Fruit fly (Drosophila melanogaster): ENCODE results near the gene rogdi.

DNA sequence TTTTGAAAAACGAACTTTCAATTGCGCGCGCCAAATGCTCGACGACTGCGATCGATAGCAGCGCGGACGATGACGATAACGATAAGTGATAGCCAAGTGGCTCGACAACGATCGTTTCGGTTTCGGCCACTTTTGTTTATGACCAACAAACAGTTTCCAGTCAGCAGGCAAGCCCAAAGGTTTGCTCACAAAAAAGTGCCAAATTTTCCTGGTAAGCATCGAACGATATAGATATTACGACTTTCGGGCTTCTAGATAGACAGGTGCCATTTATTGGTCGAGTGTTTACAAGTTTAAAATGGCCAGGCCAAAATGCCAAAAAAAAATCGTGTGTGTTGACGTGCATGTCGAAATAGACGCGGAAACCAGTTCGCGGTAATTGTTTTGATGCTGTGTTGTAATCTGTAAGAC, 6.2 kb downstream of the rogdi start, which contains the start of gene CG7724:
- no peak for TF ChIP-seq CTCF (optimal IDR thresholded peaks at IDR 0.05)
- no peak for TF ChIP-seq CG8478 (optimal IDR thresholded peaks at IDR 0.05)

Measured in S2 (cell line).